Worm (Caenorhabditis elegans) whole organism, mixed stage, embryonic: ENCODE data around the gene hda-10.
"Not testable (repeated sequence)": the region's sequence is repeated elsewhere in the genome, so short reads cannot be mapped to it uniquely, and the experiment has no call there.

Source experiments
- bed-3 ChIP-seq: fragments of 200-800 bp; sonication (Bioruptor generic); optimal IDR thresholded peaks from 3 replicates; lab custom pipeline; 2018; ENCODE audit warnings: mild to moderate bottlenecking, missing genetic modification characterization, moderate library complexity, missing compliant biosample characterization
- blmp-1 ChIP-seq: fragments of 150-350 bp; optimal IDR thresholded peaks from 2 replicates; lab custom pipeline; 2014; ENCODE audit warnings: missing biosample characterization, missing genetic modification characterization
- ceh-39 ChIP-seq: fragments of 150-350 bp; optimal IDR thresholded peaks from 2 replicates; lab custom pipeline; 2014; ENCODE audit warnings: missing biosample characterization, missing genetic modification characterization
- ceh-43 ChIP-seq: fragments of 200-800 bp; sonication (Bioruptor generic); optimal IDR thresholded peaks from 2 replicates; lab custom pipeline; 2018; ENCODE audit warnings: mild to moderate bottlenecking, missing genetic modification characterization, moderate library complexity, missing compliant biosample characterization
- ceh-83 ChIP-seq: fragments of 200-800 bp; sonication (Bioruptor generic); optimal IDR thresholded peaks from 2 replicates; lab custom pipeline; 2018; ENCODE audit warnings: mild to moderate bottlenecking, missing genetic modification characterization, missing compliant biosample characterization
- cnd-1 ChIP-seq: fragments of 200-800 bp; sonication (Bioruptor generic); optimal IDR thresholded peaks from 2 replicates; lab custom pipeline; 2018; ENCODE audit warnings: mild to moderate bottlenecking, missing genetic modification characterization, missing compliant biosample characterization
- elt-1 ChIP-seq: sonication (generic microtip); optimal IDR thresholded peaks from 2 replicates; lab custom pipeline; 2017; ENCODE audit warnings: missing genetic modification characterization, mild to moderate bottlenecking, missing compliant biosample characterization, antibody characterized with exemption, moderate library complexity, borderline replicate concordance; ENCODE audit not compliant: insufficient read depth
- elt-3 ChIP-seq: fragments of 150-350 bp; optimal IDR thresholded peaks from 2 replicates; lab custom pipeline; 2014; ENCODE audit warnings: missing biosample characterization, missing genetic modification characterization
- flh-1 ChIP-seq: fragments of 200-800 bp; sonication (Bioruptor generic); optimal IDR thresholded peaks from 2 replicates; lab custom pipeline; 2018; ENCODE audit warnings: mild to moderate bottlenecking, missing genetic modification characterization, moderate library complexity, missing compliant biosample characterization
- hlh-1 ChIP-seq: fragments of 150-350 bp; optimal IDR thresholded peaks from 2 replicates; lab custom pipeline; 2014; ENCODE audit warnings: missing biosample characterization, missing genetic modification reagents, missing genetic modification characterization
- lin-13 ChIP-seq: fragments of 150-350 bp; optimal IDR thresholded peaks from 2 replicates; lab custom pipeline; 2014; ENCODE audit warnings: missing biosample characterization, missing genetic modification characterization
- lin-32 ChIP-seq: fragments of 200-800 bp; sonication (Bioruptor generic); optimal IDR thresholded peaks from 2 replicates; lab custom pipeline; 2018; ENCODE audit warnings: mild to moderate bottlenecking, missing genetic modification characterization, missing compliant biosample characterization
- lsy-2 ChIP-seq: fragments of 150-350 bp; optimal IDR thresholded peaks from 2 replicates; lab custom pipeline; 2014; ENCODE audit warnings: missing biosample characterization, missing genetic modification characterization
- mab-5 ChIP-seq: fragments of 150-350 bp; optimal IDR thresholded peaks from 2 replicates; lab custom pipeline; 2014; ENCODE audit warnings: missing biosample characterization, missing genetic modification characterization
- mep-1 ChIP-seq: fragments of 150-350 bp; optimal IDR thresholded peaks from 2 replicates; lab custom pipeline; 2017; ENCODE audit warnings: missing biosample characterization, missing genetic modification reagents, missing genetic modification characterization, inconsistent platforms
- mls-2 ChIP-seq: sonication (generic microtip); optimal IDR thresholded peaks from 2 replicates; lab custom pipeline; 2016; ENCODE audit warnings: mild to moderate bottlenecking, missing genetic modification characterization, moderate library complexity, missing compliant biosample characterization
- nhr-12 ChIP-seq: fragments of 150-350 bp; optimal IDR thresholded peaks from 2 replicates; lab custom pipeline; 2014; ENCODE audit warnings: missing biosample characterization, missing genetic modification characterization
- nhr-2 ChIP-seq: fragments of 150-350 bp; optimal IDR thresholded peaks from 2 replicates; lab custom pipeline; 2014; ENCODE audit warnings: missing biosample characterization, missing genetic modification characterization
- nhr-237 ChIP-seq: fragments of 150-350 bp; optimal IDR thresholded peaks from 2 replicates; lab custom pipeline; 2014; ENCODE audit warnings: missing biosample characterization, missing genetic modification characterization
- nhr-76 ChIP-seq: sonication (generic microtip); optimal IDR thresholded peaks from 2 replicates; lab custom pipeline; 2017; ENCODE audit warnings: missing biosample characterization, missing genetic modification characterization
- sem-2 ChIP-seq: fragments of 200-800 bp; sonication (Bioruptor generic); optimal IDR thresholded peaks from 2 replicates; lab custom pipeline; 2018; ENCODE audit warnings: mild to moderate bottlenecking, missing genetic modification characterization, missing compliant biosample characterization
- tbx-8 ChIP-seq: fragments of 200-800 bp; sonication (Bioruptor generic); optimal IDR thresholded peaks from 2 replicates; lab custom pipeline; 2018; ENCODE audit warnings: mild to moderate bottlenecking, missing genetic modification characterization, moderate library complexity, missing compliant biosample characterization
- unc-120 ChIP-seq: sonication (generic microtip); optimal IDR thresholded peaks from 2 replicates; lab custom pipeline; 2017; ENCODE audit warnings: missing genetic modification characterization, missing compliant biosample characterization; ENCODE audit not compliant: poor library complexity, severe bottlenecking
- unc-39 ChIP-seq: fragments of 150-350 bp; optimal IDR thresholded peaks from 2 replicates; lab custom pipeline; 2014; ENCODE audit warnings: missing biosample characterization, missing genetic modification characterization
- unc-62 ChIP-seq: fragments of 150-350 bp; optimal IDR thresholded peaks from 2 replicates; lab custom pipeline; 2014; ENCODE audit warnings: missing biosample characterization, missing genetic modification reagents, missing genetic modification characterization
- zip-8 ChIP-seq: fragments of 150-350 bp; optimal IDR thresholded peaks from 2 replicates; lab custom pipeline; 2014; ENCODE audit warnings: missing biosample characterization, missing genetic modification characterization
- ztf-11 ChIP-seq: fragments of 150-350 bp; optimal IDR thresholded peaks from 2 replicates; lab custom pipeline; 2014; ENCODE audit warnings: missing biosample characterization, missing genetic modification characterization

The hda-10 gene

DNA sequence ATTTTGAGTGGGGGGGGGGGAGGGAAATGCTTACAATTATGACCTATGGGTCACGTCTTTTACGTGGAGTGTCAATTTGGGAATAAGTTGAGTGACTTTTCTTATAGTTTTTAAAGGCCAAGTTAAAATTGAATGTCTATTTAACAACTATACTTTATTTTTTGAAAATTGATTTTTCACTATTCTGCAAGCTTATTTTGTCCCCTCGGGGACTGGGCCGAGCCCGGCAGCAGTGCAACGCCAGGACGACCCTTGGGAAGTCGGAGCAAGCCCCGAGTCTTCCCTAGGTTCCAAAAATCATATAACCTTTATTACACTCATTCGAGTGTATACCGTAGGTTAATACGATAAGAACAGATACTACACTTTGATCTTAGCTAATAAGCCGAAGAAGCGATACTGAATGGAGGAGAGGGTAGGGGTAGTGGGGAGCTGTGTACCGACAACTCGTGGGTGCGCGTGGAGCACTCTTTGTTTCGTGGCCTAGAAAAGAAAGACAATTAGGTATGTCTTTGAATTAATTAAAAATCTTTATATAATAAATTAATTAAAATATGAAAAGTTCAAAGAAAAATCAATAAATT is 46.7 kb upstream of the hda-10 start, which contains the start of gene ins-37:
ins-37 (minus strand) TSS at position 384 of the 584 bp plus-strand sequence.
- not testable (repeated sequence) for TF ChIP-seq tbx-8 (GFP tag; lab: Kevin White, UChicago); ztf-11 (tag; lab: Kevin White, UChicago); lsy-2 (tag; lab: Kevin White, UChicago)
- TF ChIP-seq, all 35 proteins: peak for 0; not testable (repeated sequence) for 35

DNA sequence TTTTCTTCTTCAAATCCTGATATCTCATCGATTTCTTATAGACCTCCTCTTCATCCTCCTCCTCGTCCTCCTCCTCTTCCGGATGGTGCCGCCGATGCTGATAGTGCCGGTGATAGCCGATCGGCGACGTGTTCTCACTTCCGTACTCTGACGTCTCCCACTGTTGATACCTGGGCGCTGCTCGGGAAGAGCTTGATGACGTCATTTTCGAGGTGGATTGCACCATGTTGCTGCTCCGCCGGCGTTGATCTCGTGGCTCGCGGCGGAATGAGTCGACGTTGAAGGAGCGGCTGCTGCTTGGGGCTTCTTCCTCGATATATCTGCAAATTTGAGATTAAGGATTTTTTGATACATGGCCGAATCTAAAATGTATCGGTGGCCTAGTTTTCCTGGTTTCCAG is 44.1 kb upstream of the hda-10 start:
- TF ChIP-seq zip-8 (tag; lab: Kevin White, UChicago) = peak; percentile 53
- TF ChIP-seq lin-13 = no peak
- TF ChIP-seq hlh-1 (tag; lab: Kevin White, UChicago) = no peak
- no peak for TF ChIP-seq flh-1 (GFP tag; lab: Kevin White, UChicago)
- TF ChIP-seq nhr-76 (tag; lab: Kevin White, UChicago) = no peak
- TF ChIP-seq lin-32 (GFP tag; lab: Kevin White, UChicago) = no peak
- no peak for TF ChIP-seq blmp-1 (tag; lab: Kevin White, UChicago)
- TF ChIP-seq unc-62 = no peak
- no peak for TF ChIP-seq ceh-43 (GFP tag; lab: Kevin White, UChicago)

- TF ChIP-seq zip-8 (tag; lab: Kevin White, UChicago) = no peak
Observed at ce11 chrII:13839454-13839853, 43.1 kb upstream of the hda-10 start.

ce11 chrII:13841106-13841854 is 41.2 kb upstream of the hda-10 start, which contains the start of gene F08G2.7:
Gene F08G2.7 (minus strand): TSS chrII:13841156.
- TF ChIP-seq nhr-2 (tag; lab: Kevin White, UChicago) = peak; percentile 25
- no peak for TF ChIP-seq lsy-2 (tag; lab: Kevin White, UChicago)
- TF ChIP-seq hlh-1 (tag; lab: Kevin White, UChicago) = peak; percentile 78

ce11 chrII:13842340-13842739 is 40.2 kb upstream of the hda-10 start:
- TF ChIP-seq mls-2 (no peak), nhr-12 (tag; lab: Kevin White, UChicago) (no peak), nhr-237 (no peak), unc-39 (tag; lab: Kevin White, UChicago) (no peak), ceh-39 (tag; lab: Kevin White, UChicago) (no peak), ztf-11 (tag; lab: Kevin White, UChicago) (no peak), elt-1 (tag; lab: Kevin White, UChicago) (no peak), tbx-8 (GFP tag; lab: Kevin White, UChicago) (no peak), lin-32 (GFP tag; lab: Kevin White, UChicago) (no peak), elt-3 (tag; lab: Kevin White, UChicago) (no peak), mep-1 (tag; lab: Kevin White, UChicago) (no peak), ceh-43 (GFP tag; lab: Kevin White, UChicago) (no peak), blmp-1 (tag; lab: Kevin White, UChicago) (no peak), mab-5 (tag; lab: Kevin White, UChicago) (no peak), lin-13 (no peak), nhr-2 (tag; lab: Kevin White, UChicago) (no peak), zip-8 (tag; lab: Kevin White, UChicago) (no peak), ceh-83 (GFP tag; lab: Kevin White, UChicago) (no peak), unc-62 (no peak)

- TF ChIP-seq bed-3 (GFP tag; lab: Kevin White, UChicago) = no peak
- no peak for TF ChIP-seq sem-2 (GFP tag; lab: Kevin White, UChicago)
- TF ChIP-seq blmp-1 (tag; lab: Kevin White, UChicago) = no peak
- TF ChIP-seq ceh-83 (GFP tag; lab: Kevin White, UChicago) = no peak
Observed at ce11 chrII:13846018-13846417, 36.5 kb upstream of the hda-10 start.

- TF ChIP-seq cnd-1 (peak; percentile 37), unc-120 (peak; percentile 15), nhr-2 (tag; lab: Kevin White, UChicago) (peak; percentile 7), hlh-1 (tag; lab: Kevin White, UChicago) (peak; percentile 20), zip-8 (tag; lab: Kevin White, UChicago) (no peak)
Observed at ce11 chrII:13847366-13847765, 35.1 kb upstream of the hda-10 start.
